Worm (Caenorhabditis elegans) whole organism, early embryonic: ENCODE results near the gene slc-17.1.

Experiments
- ama-1 ChIP-seq: fragments of 150-350 bp; optimal IDR thresholded peaks from 2 replicates; lab custom pipeline; 2014
- ceh-13 ChIP-seq: fragments of 200-800 bp; sonication (Bioruptor generic); optimal IDR thresholded peaks from 2 replicates; lab custom pipeline; 2018; ENCODE audit warnings: mild to moderate bottlenecking, missing genetic modification characterization, missing compliant biosample characterization
- ets-7 ChIP-seq: sonication (generic microtip); optimal IDR thresholded peaks from 2 replicates; lab custom pipeline; 2016; ENCODE audit warnings: missing genotype, missing genetic modification characterization, missing compliant biosample characterization
- flt-1 ChIP-seq: fragments of 200-800 bp; sonication (Bioruptor generic); IDR thresholded peaks from 2 replicates; pipeline ENCODE4 v1.3.6; 2022; ENCODE audit warnings: missing genetic modification characterization, missing compliant biosample characterization
- hmbx-1 ChIP-seq: sonication (generic microtip); optimal IDR thresholded peaks from 2 replicates; lab custom pipeline; 2016; ENCODE audit warnings: mild to moderate bottlenecking, missing genetic modification characterization, missing compliant biosample characterization
- hmg-4 ChIP-seq: fragments of 200-800 bp; sonication (Bioruptor generic); optimal IDR thresholded peaks from 2 replicates; lab custom pipeline; 2018; ENCODE audit warnings: mild to moderate bottlenecking, missing genetic modification characterization, missing compliant biosample characterization
- hnd-1 ChIP-seq: sonication (generic microtip); optimal IDR thresholded peaks from 2 replicates; lab custom pipeline; 2016; ENCODE audit warnings: missing genetic modification characterization, missing compliant biosample characterization
- pes-1 ChIP-seq: fragments of 200-800 bp; sonication (Bioruptor generic); IDR thresholded peaks from 2 replicates; pipeline ENCODE4 v1.3.6; 2022; ENCODE audit warnings: missing genetic modification reagents, missing genetic modification characterization, missing compliant biosample characterization
- scrt-1 ChIP-seq: fragments of 200-800 bp; sonication (Bioruptor generic); IDR thresholded peaks from 2 replicates; pipeline ENCODE4 v1.3.6; 2022; ENCODE audit warnings: missing genetic modification characterization, missing compliant biosample characterization
- sea-1 ChIP-seq: fragments of 200-800 bp; sonication (Bioruptor generic); conservative IDR thresholded peaks from 2 replicates; pipeline ENCODE4 v1.3.6; 2022; ENCODE audit warnings: missing genetic modification characterization, missing compliant biosample characterization
- tbx-37 ChIP-seq: fragments of 200-800 bp; sonication (Bioruptor generic); conservative IDR thresholded peaks from 2 replicates; pipeline ENCODE4 v1.3.6; 2022; ENCODE audit warnings: missing genetic modification reagents, missing genetic modification characterization, missing compliant biosample characterization

ce11 chrX:17421532-17422078 is 43.1 kb downstream of the slc-17.1 start, which contains the start of gene osm-11:
- TF ChIP-seq hmbx-1 (no peak), scrt-1 (GFP tag; lab: Robert Waterston, UW) (no peak), ama-1 (no peak), hnd-1 (no peak), flt-1 (GFP tag; lab: Robert Waterston, UW) (no peak), sea-1 (GFP tag; lab: Robert Waterston, UW) (no peak), tbx-37 (GFP tag; lab: Robert Waterston, UW) (no peak), ceh-13 (GFP tag; lab: Kevin White, UChicago) (no peak), ets-7 (tag; lab: Kevin White, UChicago) (no peak), hmg-4 (GFP tag; lab: Kevin White, UChicago) (no peak), pes-1 (GFP tag; lab: Robert Waterston, UW) (no peak)
